Comparison of ENCODE assay signal across 4 fruit fly cellular contexts in genomic region chrX:9013339-9013939, dm6.
TF ChIP-seq lines count a peak whose summit lies in the region.

No protein-coding gene starts in this region.

- no peak for TF ChIP-seq CTCF in whole organism, embryonic (GFP tag; optimal IDR thresholded peaks at IDR 0.05; lab: Kevin White, UChicago)

TF ChIP-seq in whole organism, embryonic, 481 proteins besides CTCF, POLR2A, EP300 and RAD21:
- TF ChIP-seq H2.0 (GFP tag; IDR thresholded peaks at IDR 0.05; lab: Robert Waterston, UW) (no peak), sens (GFP tag; lab: Kevin White, UChicago) (peak; percentile 28), CG15011 (GFP tag; optimal IDR thresholded peaks at IDR 0.05; lab: Kevin White, UChicago) (no peak), CG4360 (GFP tag; IDR thresholded peaks at IDR 0.05; lab: Robert Waterston, UW) (0 out of 2 replicates have a peak, but pooled peaks have one; percentile 30), CG6175 (GFP tag; IDR thresholded peaks at IDR 0.05; lab: Robert Waterston, UW) (no peak)

TF ChIP-seq in whole organism, prepupa, 60 proteins besides CTCF, POLR2A, EP300 and RAD21:
- TF ChIP-seq spab (GFP tag; optimal IDR thresholded peaks at IDR 0.05; lab: Kevin White, UChicago) (no peak), svp (GFP tag; lab: Kevin White, UChicago) (peak; percentile 67), CG31627 (GFP tag; optimal IDR thresholded peaks at IDR 0.05; lab: Kevin White, UChicago) (no peak), CG11762 (GFP tag; optimal IDR thresholded peaks at IDR 0.05; lab: Kevin White, UChicago; ENCODE audit: insufficient read depth) (no peak), CG6163 (GFP tag; IDR thresholded peaks at IDR 0.05; lab: Robert Waterston, UW) (peak; percentile 31; the same call in 2 of the 3 replicates), dsx (GFP tag; optimal IDR thresholded peaks at IDR 0.05; lab: Kevin White, UChicago; ENCODE audit: poor library complexity, severe bottlenecking) (no peak), fd85E (GFP tag; optimal IDR thresholded peaks at IDR 0.05; lab: Kevin White, UChicago) (no peak), CG3919 (GFP tag; optimal IDR thresholded peaks at IDR 0.05; lab: Kevin White, UChicago) (peak; percentile 23), eg (GFP tag; IDR thresholded peaks at IDR 0.05; lab: Robert Waterston, UW) (0 out of 3 replicates have a peak, but pooled peaks have one; percentile 18), Smox (GFP tag; optimal IDR thresholded peaks at IDR 0.05; lab: Kevin White, UChicago) (no peak), Ets21C (GFP tag; optimal IDR thresholded peaks at IDR 0.05; lab: Kevin White, UChicago) (no peak), Eip78C (GFP tag; lab: Kevin White, UChicago) (peak; percentile 65), Hr4 (GFP tag; optimal IDR thresholded peaks at IDR 0.05; lab: Kevin White, UChicago) (no peak)
TF ChIP-seq in whole organism, prepupa: peak in this region for 5.

TF ChIP-seq in whole organism, pupa, 21 proteins besides CTCF, POLR2A, EP300 and RAD21:
- TF ChIP-seq CG13204 (GFP tag; optimal IDR thresholded peaks at IDR 0.05; lab: Kevin White, UChicago) (no peak), Pif1A (GFP tag; optimal IDR thresholded peaks at IDR 0.05; lab: Kevin White, UChicago) (peak; percentile 8), CG8301 (tag; optimal IDR thresholded peaks at IDR 0.05; lab: Kevin White, UChicago) (no peak)

TF ChIP-seq in whole organism, wandering third instar larva, 38 proteins besides CTCF, POLR2A, EP300 and RAD21:
- TF ChIP-seq Dfd (GFP tag; optimal IDR thresholded peaks at IDR 0.05; lab: Kevin White, UChicago) (peak; percentile 55), HLH106 (tag; optimal IDR thresholded peaks at IDR 0.05; lab: Kevin White, UChicago) (no peak)
